Fruit fly (Drosophila melanogaster): ENCODE data around the gene CG5011.
A peak's percentile ranks its signal among the peaks of the same experiment; 100 is the strongest.

CG5011 gene

DNA sequence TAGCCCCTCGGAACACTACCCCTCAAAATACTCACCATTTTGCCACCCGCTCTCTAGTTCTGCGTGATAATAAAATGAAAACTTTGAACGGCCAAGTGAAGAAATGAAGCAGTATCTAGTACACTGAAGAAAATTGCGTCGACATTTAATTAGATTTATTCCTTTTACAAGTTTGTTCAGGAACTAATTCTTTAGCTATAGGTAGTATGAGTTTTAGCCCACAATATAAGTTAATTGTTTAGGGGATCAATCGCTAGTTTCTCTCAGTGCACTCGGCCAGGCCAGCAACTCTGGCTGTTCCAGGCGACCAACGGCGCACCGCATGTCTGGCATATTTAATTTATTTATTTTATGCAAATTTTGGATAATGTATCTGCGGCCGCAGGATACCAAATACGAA is 30.2 kb downstream of the CG5011 start (continued):
- TF ChIP-seq CG4707 (GFP tag; optimal IDR thresholded peaks at IDR 0.05): no peak
- TF ChIP-seq HmgZ (tag; optimal IDR thresholded peaks at IDR 0.05): no peak
- TF ChIP-seq kay (GFP tag; optimal IDR thresholded peaks at IDR 0.05): no peak
- peak; percentile 32; the same call in 1 of the 2 replicates for TF ChIP-seq CG6689 (GFP tag; IDR thresholded peaks at IDR 0.05)
- TF ChIP-seq ewg (GFP tag; optimal IDR thresholded peaks at IDR 0.05): no peak
- TF ChIP-seq MTF-1 (GFP tag; optimal IDR thresholded peaks at IDR 0.05; ENCODE audit: borderline replicate concordance): no peak
- TF ChIP-seq CG32767 (GFP tag; IDR thresholded peaks at IDR 0.05): no peak
- TF ChIP-seq CG10366 (GFP tag; IDR thresholded peaks at IDR 0.05): peak; percentile 18; the same call in 1 of the 2 replicates
- peak; percentile 59 for TF ChIP-seq Rfx (GFP tag; IDR thresholded peaks at IDR 0.05)
- TF ChIP-seq Myb (GFP tag; optimal IDR thresholded peaks at IDR 0.05): no peak
- no peak for TF ChIP-seq bowl (GFP tag; IDR thresholded peaks at IDR 0.05)
- no peak for TF ChIP-seq luna (GFP tag; optimal IDR thresholded peaks at IDR 0.05)
- no peak for TF ChIP-seq CG4617 (GFP tag; optimal IDR thresholded peaks at IDR 0.05; ENCODE audit: borderline replicate concordance)
- no peak for TF ChIP-seq CG17829 (tag; optimal IDR thresholded peaks at IDR 0.05)
- TF ChIP-seq CG12104 (GFP tag; optimal IDR thresholded peaks at IDR 0.05): no peak
- TF ChIP-seq CG12659 (GFP tag; optimal IDR thresholded peaks at IDR 0.05): peak; percentile 19
- TF ChIP-seq Side (GFP tag; optimal IDR thresholded peaks at IDR 0.05): no peak
- TF ChIP-seq BtbVII (GFP tag; optimal IDR thresholded peaks at IDR 0.05): no peak
- TF ChIP-seq CG12299 (tag; optimal IDR thresholded peaks at IDR 0.05): no peak
- peak; percentile 25 for TF ChIP-seq bab2 (GFP tag; optimal IDR thresholded peaks at IDR 0.05)
- TF ChIP-seq bsh (GFP tag; optimal IDR thresholded peaks at IDR 0.05): peak in 1 of 2 experiments; percentile 11
- no peak for TF ChIP-seq ssp (GFP tag; IDR thresholded peaks at IDR 0.05)
- TF ChIP-seq D19A (tag; optimal IDR thresholded peaks at IDR 0.05): no peak
- TF ChIP-seq Trl (optimal IDR thresholded peaks at IDR 0.05): no peak
- no peak for TF ChIP-seq Trl (GFP tag; optimal IDR thresholded peaks at IDR 0.05)
- TF ChIP-seq lbe (GFP tag; optimal IDR thresholded peaks at IDR 0.05): no peak
- no peak for TF ChIP-seq Opbp (GFP tag; IDR thresholded peaks at IDR 0.05; ENCODE audit: partially characterized antibody)
- no peak for TF ChIP-seq HmgD (GFP tag; optimal IDR thresholded peaks at IDR 0.05)
- no peak for TF ChIP-seq sqz (GFP tag; optimal IDR thresholded peaks at IDR 0.05)
- TF ChIP-seq CG4328 (GFP tag; optimal IDR thresholded peaks at IDR 0.05): no peak
- no peak for TF ChIP-seq zf30C (GFP tag; optimal IDR thresholded peaks at IDR 0.05)
- TF ChIP-seq Lpt (GFP tag; optimal IDR thresholded peaks at IDR 0.05): no peak
- no peak for TF ChIP-seq Hr78 (GFP tag; optimal IDR thresholded peaks at IDR 0.05)
- TF ChIP-seq fu2 (GFP tag; optimal IDR thresholded peaks at IDR 0.05): no peak
- TF ChIP-seq NfI (GFP tag; optimal IDR thresholded peaks at IDR 0.05): peak; percentile 12
- no peak for TF ChIP-seq kni (GFP tag; optimal IDR thresholded peaks at IDR 0.05)
- no peak for TF ChIP-seq Bdp1 (GFP tag; optimal IDR thresholded peaks at IDR 0.05)
- TF ChIP-seq CG17186 (GFP tag; optimal IDR thresholded peaks at IDR 0.05): no peak
- TF ChIP-seq br (optimal IDR thresholded peaks at IDR 0.05): no peak
- TF ChIP-seq jing (GFP tag; optimal IDR thresholded peaks at IDR 0.05): no peak
- no peak for TF ChIP-seq MBD-R2 (GFP tag; IDR thresholded peaks at IDR 0.05)
- no peak for TF ChIP-seq CG11398 (GFP tag; optimal IDR thresholded peaks at IDR 0.05)
- no peak for TF ChIP-seq az2 (GFP tag; optimal IDR thresholded peaks at IDR 0.05)
- TF ChIP-seq CG8388 (GFP tag; optimal IDR thresholded peaks at IDR 0.05): no peak
- no peak for TF ChIP-seq h (optimal IDR thresholded peaks at IDR 0.05)
- no peak for TF ChIP-seq CG10431 (GFP tag; optimal IDR thresholded peaks at IDR 0.05)
- no peak for TF ChIP-seq ken (GFP tag; IDR thresholded peaks at IDR 0.05)
- no peak for TF ChIP-seq Antp (GFP tag; optimal IDR thresholded peaks at IDR 0.05)
- no peak for TF ChIP-seq al (GFP tag; IDR thresholded peaks at IDR 0.05)
- peak; percentile 32 for TF ChIP-seq CG12219 (GFP tag; optimal IDR thresholded peaks at IDR 0.05)
- TF ChIP-seq Hr39 (optimal IDR thresholded peaks at IDR 0.05): no peak
- no peak for TF ChIP-seq amos (GFP tag; IDR thresholded peaks at IDR 0.05; ENCODE audit: partially characterized antibody)
- TF ChIP-seq NC2α (GFP tag; optimal IDR thresholded peaks at IDR 0.05): no peak

Data from whole organism, embryonic.